Worm (Caenorhabditis elegans): Measurements from ENCODE around the gene dsb-1.

dsb-1 gene

ce11 chrIV:12404137-12404536 lies 4.6 kb upstream of the dsb-1 start, which contains the start of gene gex-3 (continued):
- TF ChIP-seq egl-18 (GFP tag; IDR thresholded peaks at IDR 0.05) (no peak), snpc-4 (GFP tag; optimal IDR thresholded peaks at IDR 0.05) (peak; percentile 34), snpc-4 (tag; optimal IDR thresholded peaks at IDR 0.05) (peak in 3 of 4 experiments; percentile 62 to 73 (median 64)), T07F8.4 (tag; optimal IDR thresholded peaks at IDR 0.05) (no peak), hrde-1 (tag; optimal IDR thresholded peaks at IDR 0.05; ENCODE audit: borderline replicate concordance) (no peak), zim-3 (tag; optimal IDR thresholded peaks at IDR 0.05) (no peak), lsy-27 (tag; optimal IDR thresholded peaks at IDR 0.05; ENCODE audit: borderline replicate concordance, insufficient read depth) (peak; percentile 18), sdz-38 (tag; optimal IDR thresholded peaks at IDR 0.05) (no peak), ztf-6 (GFP tag; IDR thresholded peaks at IDR 0.05) (no peak), egrh-3 (GFP tag; IDR thresholded peaks at IDR 0.05) (no peak; the same call in 1 of the 2 replicates), hlh-26 (GFP tag; conservative IDR thresholded peaks at IDR 0.05) (no peak), xnd-1 (tag; optimal IDR thresholded peaks at IDR 0.05) (peak; percentile 62), dox-1 (GFP tag; IDR thresholded peaks at IDR 0.05) (peak; percentile 87), snpc-1.3 (tag; optimal IDR thresholded peaks at IDR 0.05; ENCODE audit: insufficient read depth) (peak; percentile 30), aptf-2 (GFP tag; conservative IDR thresholded peaks at IDR 0.05) (no peak)

- no peak for TF ChIP-seq T26A5.8 (tag; optimal IDR thresholded peaks at IDR 0.05)
- TF ChIP-seq unc-62 (GFP tag; optimal IDR thresholded peaks at IDR 0.05) = no peak
- TF ChIP-seq bed-1 (GFP tag; IDR thresholded peaks at IDR 0.05) = no peak
These were observed 1.4 kb downstream of the dsb-1 start, which contains the start of gene acl-13 for ce11 chrIV:12410167-12410566. Gene acl-13 (plus strand): TSS chrIV:12410467.

ce11 chrIV:12414601-12415000 lies 5.9 kb downstream of the dsb-1 start:
- TF ChIP-seq ekl-4 (GFP tag; IDR thresholded peaks at IDR 0.05) = no peak
- no peak for TF ChIP-seq let-526 (GFP tag; IDR thresholded peaks at IDR 0.05)
- no peak for TF ChIP-seq snpc-1.1 (tag; optimal IDR thresholded peaks at IDR 0.05; ENCODE audit: insufficient read depth)
- no peak for TF ChIP-seq snpc-3.4 (tag; optimal IDR thresholded peaks at IDR 0.05)
- no peak for TF ChIP-seq bed-2 (GFP tag; IDR thresholded peaks at IDR 0.05)
- no peak for TF ChIP-seq sea-2 (GFP tag; IDR thresholded peaks at IDR 0.05)
- no peak for TF ChIP-seq aptf-2 (GFP tag; conservative IDR thresholded peaks at IDR 0.05)
- TF ChIP-seq F23B12.7 (tag; optimal IDR thresholded peaks at IDR 0.05; ENCODE audit: insufficient read depth) = no peak
- no peak for TF ChIP-seq nfya-2 (GFP tag; IDR thresholded peaks at IDR 0.05)
- no peak for TF ChIP-seq lsl-1 (GFP tag; optimal IDR thresholded peaks at IDR 0.05)
- no peak for TF ChIP-seq atf-7 (tag; optimal IDR thresholded peaks at IDR 0.05)
- TF ChIP-seq athp-1 (tag; optimal IDR thresholded peaks at IDR 0.05) = no peak
- TF ChIP-seq chd-7 (tag; optimal IDR thresholded peaks at IDR 0.05) = no peak
- no peak for TF ChIP-seq ztf-26 (tag; optimal IDR thresholded peaks at IDR 0.05)
- no peak for TF ChIP-seq sdz-38 (tag; optimal IDR thresholded peaks at IDR 0.05)
- no peak for TF ChIP-seq bed-1 (GFP tag; IDR thresholded peaks at IDR 0.05)
- TF ChIP-seq K12H6.12 (tag; optimal IDR thresholded peaks at IDR 0.05) = no peak
- TF ChIP-seq ZK185.1 (tag; optimal IDR thresholded peaks at IDR 0.05; ENCODE audit: poor library complexity, severe bottlenecking) = no peak
